Worm (Caenorhabditis elegans) whole organism, L3 larva: Measurements from ENCODE around the gene K03B8.6.

Source experiments
- aly-2 ChIP-seq: fragments of 150-350 bp; optimal IDR thresholded peaks from 2 replicates; lab custom pipeline; 2014; ENCODE audit warnings: missing biosample characterization, missing genetic modification characterization
- ceh-16 ChIP-seq: sonication (generic microtip); optimal IDR thresholded peaks from 2 replicates; lab custom pipeline; 2017; ENCODE audit warnings: missing biosample characterization, missing genetic modification characterization
- ceh-28 ChIP-seq: fragments of 150-350 bp; optimal IDR thresholded peaks from 2 replicates; lab custom pipeline; 2014; ENCODE audit warnings: missing biosample characterization, missing genetic modification reagents, missing genetic modification characterization
- ceh-82 ChIP-seq: fragments of 150-350 bp; optimal IDR thresholded peaks from 2 replicates; lab custom pipeline; 2014; ENCODE audit warnings: missing biosample characterization, missing genetic modification characterization
- ceh-9 ChIP-seq: sonication (generic microtip); optimal IDR thresholded peaks from 2 replicates; lab custom pipeline; 2018; ENCODE audit warnings: missing biosample characterization, missing genetic modification characterization
- egl-27 ChIP-seq: sonication (generic microtip); optimal IDR thresholded peaks from 4 replicates; lab custom pipeline; 2017; ENCODE audit warnings: missing biosample characterization, missing genetic modification reagents, missing genetic modification characterization
- egl-5 ChIP-seq: fragments of 150-350 bp; optimal IDR thresholded peaks from 2 replicates; lab custom pipeline; 2017; ENCODE audit warnings: missing biosample characterization, missing genetic modification reagents, missing genetic modification characterization, inconsistent platforms
- elt-2 ChIP-seq: sonication (generic microtip); optimal IDR thresholded peaks from 2 replicates; lab custom pipeline; 2016; ENCODE audit warnings: missing genetic modification reagents, mild to moderate bottlenecking, missing genetic modification characterization, missing compliant biosample characterization
- fkh-2 ChIP-seq: fragments of 150-350 bp; optimal IDR thresholded peaks from 2 replicates; lab custom pipeline; 2014; ENCODE audit warnings: missing biosample characterization, missing genetic modification reagents, missing genetic modification characterization
- fos-1 ChIP-seq: fragments of 150-350 bp; optimal IDR thresholded peaks from 2 replicates; lab custom pipeline; 2014; ENCODE audit warnings: missing biosample characterization, missing genetic modification characterization
- hmg-11 ChIP-seq: sonication (generic microtip); optimal IDR thresholded peaks from 2 replicates; lab custom pipeline; 2016; ENCODE audit warnings: missing genetic modification characterization, missing compliant biosample characterization
- jun-1 ChIP-seq: fragments of 150-350 bp; optimal IDR thresholded peaks from 2 replicates; lab custom pipeline; 2014; ENCODE audit warnings: missing biosample characterization, missing genetic modification reagents, missing genetic modification characterization
- lin-15B ChIP-seq: fragments of 150-350 bp; optimal IDR thresholded peaks from 2 replicates; lab custom pipeline; 2014; ENCODE audit warnings: missing biosample characterization, missing genetic modification characterization
- lin-39 ChIP-seq: fragments of 150-350 bp; optimal IDR thresholded peaks from 2 replicates; lab custom pipeline; 2018; ENCODE audit warnings: missing biosample characterization, missing genetic modification reagents, missing genetic modification characterization
- lsy-12 ChIP-seq: sonication (generic microtip); optimal IDR thresholded peaks from 2 replicates; lab custom pipeline; 2016; ENCODE audit warnings: mild to moderate bottlenecking, missing genetic modification characterization, missing compliant biosample characterization
- mml-1 ChIP-seq: fragments of 150-350 bp; sonication (generic microtip); optimal IDR thresholded peaks from 3 replicates; lab custom pipeline; 2014; ENCODE audit warnings: missing biosample characterization, missing genetic modification characterization
- nfya-1 ChIP-seq: sonication (generic microtip); optimal IDR thresholded peaks from 2 replicates; lab custom pipeline; 2017; ENCODE audit warnings: missing genetic modification characterization, mild to moderate bottlenecking, missing compliant biosample characterization, antibody characterized with exemption, moderate library complexity; ENCODE audit not compliant: insufficient read depth
- nhr-23 ChIP-seq: fragments of 150-350 bp; optimal IDR thresholded peaks from 2 replicates; lab custom pipeline; 2014; ENCODE audit warnings: missing biosample characterization, missing genetic modification reagents, missing genetic modification characterization
- nhr-237 ChIP-seq: fragments of 150-350 bp; optimal IDR thresholded peaks from 2 replicates; lab custom pipeline; 2014; ENCODE audit warnings: missing biosample characterization, missing genetic modification characterization
- nhr-25 ChIP-seq: sonication (generic microtip); optimal IDR thresholded peaks from 2 replicates; lab custom pipeline; 2017; ENCODE audit warnings: missing biosample characterization, missing genetic modification characterization
- nhr-28 ChIP-seq: fragments of 150-350 bp; optimal IDR thresholded peaks from 2 replicates; lab custom pipeline; 2014; ENCODE audit warnings: missing biosample characterization, missing genetic modification characterization
- nhr-43 ChIP-seq: sonication (generic microtip); optimal IDR thresholded peaks from 2 replicates; lab custom pipeline; 2016; ENCODE audit warnings: mild to moderate bottlenecking, missing genetic modification characterization, missing compliant biosample characterization; ENCODE audit not compliant: poor library complexity, severe bottlenecking
- nhr-67 ChIP-seq: fragments of 150-350 bp; optimal IDR thresholded peaks from 2 replicates; lab custom pipeline; 2014; ENCODE audit warnings: missing biosample characterization, missing genetic modification characterization
- nhr-77 ChIP-seq: fragments of 150-350 bp; optimal IDR thresholded peaks from 2 replicates; lab custom pipeline; 2014; ENCODE audit warnings: missing biosample characterization, missing genetic modification characterization
- pqm-1 ChIP-seq: fragments of 150-350 bp; optimal IDR thresholded peaks from 2 replicates; lab custom pipeline; 2017; ENCODE audit warnings: missing biosample characterization, missing genetic modification characterization, inconsistent platforms
- skn-1 ChIP-seq: fragments of 150-350 bp; optimal IDR thresholded peaks from 2 replicates; lab custom pipeline; 2014; ENCODE audit warnings: missing biosample characterization, missing genetic modification characterization
- snpc-4 ChIP-seq: fragments of 150-350 bp; optimal IDR thresholded peaks from 2 replicates; lab custom pipeline; 2014; ENCODE audit warnings: missing biosample characterization, missing genetic modification characterization
- tbx-2 ChIP-seq: sonication (generic microtip); optimal IDR thresholded peaks from 2 replicates; lab custom pipeline; 2016; ENCODE audit warnings: mild to moderate bottlenecking, missing genetic modification characterization, missing compliant biosample characterization
- unc-62 ChIP-seq: fragments of 150-350 bp; sonication (generic microtip); optimal IDR thresholded peaks from 4 replicates; lab custom pipeline; 2014; ENCODE audit warnings: missing biosample characterization, missing genetic modification reagents, missing genetic modification characterization
- zag-1 ChIP-seq: fragments of 150-350 bp; optimal IDR thresholded peaks from 2 replicates; lab custom pipeline; 2014; ENCODE audit warnings: missing biosample characterization, missing genetic modification characterization
- ztf-11 ChIP-seq: fragments of 150-350 bp; optimal IDR thresholded peaks from 2 replicates; lab custom pipeline; 2014; ENCODE audit warnings: missing biosample characterization, missing genetic modification characterization
- ztf-4 ChIP-seq: fragments of 150-350 bp; optimal IDR thresholded peaks from 2 replicates; lab custom pipeline; 2014; ENCODE audit warnings: missing biosample characterization, missing genetic modification characterization

Gene K03B8.6

DNA sequence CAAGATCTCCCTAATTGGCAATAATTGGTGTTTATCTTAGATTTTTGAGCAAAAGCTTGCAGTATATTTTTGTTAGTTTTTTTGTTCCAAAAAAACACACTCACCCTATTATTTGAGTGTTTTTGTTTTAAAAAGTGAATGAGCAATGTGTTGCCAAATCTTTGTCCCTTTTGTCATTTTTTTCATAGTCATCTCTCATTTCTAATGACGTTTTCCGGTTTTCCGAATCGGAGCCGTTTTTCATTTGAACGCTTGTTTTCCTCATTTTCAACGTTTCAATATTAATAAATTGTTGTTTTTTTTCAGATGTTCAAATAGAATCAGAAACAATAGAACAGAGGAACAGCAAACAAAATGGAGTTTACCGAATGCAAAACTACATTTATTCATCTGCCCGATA is 31.1 kb downstream of the K03B8.6 start, which contains the start of gene dmsr-1:
TSS of gene dmsr-1 (plus strand) at position 301 of the 400 bp plus-strand sequence.
- no peak for TF ChIP-seq skn-1 (tag; lab: Kevin White, UChicago)
- no peak for TF ChIP-seq nhr-25 (tag; lab: Kevin White, UChicago)
- no peak for TF ChIP-seq jun-1 (tag; lab: Kevin White, UChicago)
- TF ChIP-seq snpc-4 (tag; lab: Kevin White, UChicago) = no peak
- TF ChIP-seq lin-15B = no peak
- no peak for TF ChIP-seq ceh-16
- no peak for TF ChIP-seq ztf-4 (tag; lab: Kevin White, UChicago)
- no peak for TF ChIP-seq lsy-12 (tag; lab: Kevin White, UChicago)
- no peak for TF ChIP-seq elt-2
- TF ChIP-seq nfya-1 (tag; lab: Kevin White, UChicago) = no peak
- TF ChIP-seq zag-1 (tag; lab: Kevin White, UChicago) = no peak
- no peak for TF ChIP-seq ceh-9 (tag; lab: Kevin White, UChicago)
- no peak for TF ChIP-seq unc-62 (GFP tag; lab: Kevin White, UChicago)

DNA sequence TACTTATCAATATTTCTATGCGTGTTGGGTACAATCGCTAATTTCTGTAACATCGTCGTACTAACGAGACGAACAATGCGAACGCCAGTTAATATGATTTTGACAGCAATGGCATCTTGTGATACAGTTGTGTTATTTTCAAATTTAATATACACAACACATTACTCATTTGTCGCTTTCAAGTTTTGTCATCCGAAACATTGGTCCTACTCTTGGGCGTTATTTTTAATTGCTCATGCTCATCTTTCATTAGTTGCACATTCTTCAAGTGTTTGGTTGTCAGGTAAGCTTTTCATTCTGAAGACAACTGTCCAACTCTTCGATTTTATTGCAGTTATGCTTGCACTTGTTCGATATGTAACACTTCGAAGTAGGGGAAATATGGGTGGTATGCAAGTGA is 31.8 kb downstream of the K03B8.6 start:
- TF ChIP-seq jun-1 (tag; lab: Kevin White, UChicago) = no peak
- no peak for TF ChIP-seq nhr-43
- no peak for TF ChIP-seq hmg-11 (tag; lab: Kevin White, UChicago)
- no peak for TF ChIP-seq nhr-23 (tag; lab: Kevin White, UChicago)
- TF ChIP-seq ztf-11 = no peak
- TF ChIP-seq ceh-28 (tag; lab: Kevin White, UChicago) = no peak
- no peak for TF ChIP-seq fkh-2 (tag; lab: Kevin White, UChicago)
- TF ChIP-seq nhr-67 = no peak
- no peak for TF ChIP-seq nhr-25 (tag; lab: Kevin White, UChicago)
- no peak for TF ChIP-seq nhr-28
- no peak for TF ChIP-seq ceh-82 (tag; lab: Kevin White, UChicago)
- TF ChIP-seq aly-2 (tag; lab: Kevin White, UChicago) = no peak
- TF ChIP-seq, all 47 proteins: peak for 0

DNA sequence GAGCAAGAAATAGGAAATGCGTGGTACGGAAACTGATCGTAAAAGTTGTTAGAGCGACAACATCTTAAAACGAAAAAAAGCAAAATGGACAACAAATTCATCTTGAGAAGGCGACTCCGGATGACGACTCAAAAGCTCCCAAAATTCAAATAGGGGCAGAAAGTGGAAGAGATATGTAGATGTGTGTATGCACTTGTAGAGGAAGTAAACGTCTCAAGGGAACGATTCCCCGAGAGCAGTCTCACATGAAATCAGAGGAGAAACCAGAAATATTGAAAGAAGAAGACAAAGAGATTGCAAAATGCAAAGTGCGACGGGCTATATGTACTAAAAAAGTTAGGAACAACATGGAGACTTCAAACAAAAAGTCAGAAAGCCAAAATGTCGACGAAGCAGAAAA is 36.1 kb downstream of the K03B8.6 start, which contains the start of gene F57B7.2:
TSS of gene F57B7.2 (minus strand) at position 101 of the 400 bp plus-strand sequence.
- TF ChIP-seq nfya-1 (tag; lab: Kevin White, UChicago) (peak; percentile 16), pqm-1 (tag; lab: Kevin White, UChicago) (no peak), unc-62 (GFP tag; lab: Kevin White, UChicago) (peak; percentile 6)

DNA sequence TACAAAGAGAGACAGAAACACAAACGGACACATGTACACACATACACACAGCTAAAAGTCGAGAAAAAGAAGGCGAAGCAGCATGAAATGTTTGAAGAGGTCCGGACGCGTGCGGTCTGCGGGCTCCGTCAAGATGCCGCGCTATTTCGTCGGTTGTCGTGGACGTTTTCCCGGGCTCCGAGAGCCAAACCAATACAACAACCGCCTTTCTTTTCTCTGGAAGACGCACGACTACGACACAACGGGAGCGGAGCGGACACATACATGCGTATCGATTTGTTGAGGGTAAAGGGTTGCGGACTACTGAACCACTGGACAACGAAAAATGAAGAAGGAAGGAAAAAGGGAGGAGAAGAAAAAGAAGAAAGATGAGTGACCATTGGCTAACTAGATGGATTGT is 38.0 kb downstream of the K03B8.6 start:
- TF ChIP-seq nhr-237 (tag; lab: Kevin White, UChicago) = no peak
- TF ChIP-seq egl-5 (tag; lab: Kevin White, UChicago) = peak; percentile 48
- peak; percentile 30 for TF ChIP-seq hmg-11 (tag; lab: Kevin White, UChicago)
- TF ChIP-seq nfya-1 (tag; lab: Kevin White, UChicago) = peak; percentile 86
- TF ChIP-seq egl-27 (tag; lab: Kevin White, UChicago) = no peak
- peak; percentile 73 for TF ChIP-seq lin-39
- TF ChIP-seq snpc-4 (tag; lab: Kevin White, UChicago) = peak; percentile 20
- no peak for TF ChIP-seq aly-2 (tag; lab: Kevin White, UChicago)
- TF ChIP-seq unc-62 (GFP tag; lab: Kevin White, UChicago) = peak; percentile 52
- peak; percentile 28 for TF ChIP-seq ceh-28 (tag; lab: Kevin White, UChicago)

DNA sequence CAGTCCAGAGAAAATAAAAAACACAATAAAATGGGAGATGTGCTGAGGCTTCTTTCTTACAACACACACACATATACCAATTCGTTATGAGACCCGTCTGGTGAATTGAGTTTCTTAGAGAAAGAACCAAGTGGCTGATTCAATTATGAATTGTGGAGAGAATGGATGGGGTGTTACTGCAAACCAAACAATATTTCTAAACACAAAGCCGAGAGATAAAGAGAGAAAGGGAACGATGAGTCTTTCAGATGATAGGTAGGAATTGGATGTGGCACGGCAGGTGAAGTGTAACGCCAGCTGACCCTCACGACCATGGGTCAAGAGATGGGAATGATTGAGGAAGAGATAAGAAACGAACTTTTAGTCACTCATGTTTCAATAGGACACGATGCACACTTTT is 38.9 kb downstream of the K03B8.6 start, which contains the start of gene mig-17:
TSS of gene mig-17 (plus strand) at position 389 of the 400 bp plus-strand sequence.
- TF ChIP-seq fkh-2 (tag; lab: Kevin White, UChicago) (no peak), nhr-25 (tag; lab: Kevin White, UChicago) (no peak), nfya-1 (tag; lab: Kevin White, UChicago) (peak; percentile 23), tbx-2 (tag; lab: Kevin White, UChicago) (no peak), lin-15B (no peak), mml-1 (tag; lab: Kevin White, UChicago) (no peak), fos-1 (no peak), egl-5 (tag; lab: Kevin White, UChicago) (peak; percentile 53), nhr-77 (tag; lab: Kevin White, UChicago) (no peak)
